Worm (Caenorhabditis elegans): ENCODE measurements around the gene dbn-1.

DNA sequence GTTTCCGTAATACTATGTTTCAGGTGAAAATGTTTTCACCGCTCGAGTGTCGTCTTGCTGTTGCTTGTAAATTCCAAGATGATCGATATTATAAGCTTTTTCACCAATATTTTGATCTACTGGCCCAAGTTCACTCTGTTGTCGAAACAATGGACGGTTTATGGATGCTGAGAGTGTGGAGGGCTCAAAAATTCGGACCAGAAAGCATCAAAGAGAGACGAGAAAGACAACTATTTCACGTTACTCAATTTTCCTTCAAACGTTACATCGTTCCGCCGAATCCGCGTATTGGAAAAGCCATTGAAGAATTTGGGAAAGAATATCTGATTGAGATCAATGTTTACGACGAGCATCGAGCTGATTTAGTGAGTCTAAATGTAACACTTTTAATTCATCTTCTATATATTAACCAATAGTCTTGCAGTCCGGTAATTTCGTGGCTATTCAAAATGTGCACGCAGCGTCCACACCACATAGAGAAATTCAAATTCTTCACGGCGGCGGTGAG lies 18.4 kb upstream of the dbn-1 start, which contains the start of gene pot-3:
- no peak for TF ChIP-seq dao-5 (tag; optimal IDR thresholded peaks at IDR 0.05)
- TF ChIP-seq W03F9.2 (tag; optimal IDR thresholded peaks at IDR 0.05), result no peak
- TF ChIP-seq him-1 (tag; optimal IDR thresholded peaks at IDR 0.05), result no peak
